Fruit fly (Drosophila melanogaster) whole organism: Measurements from ENCODE around the gene Tgs1.

Experiments
- CG8478 ChIP-seq: fragments of >200 bp; optimal IDR thresholded peaks from 2 replicates; lab custom pipeline; 2018; ENCODE audit warnings: inconsistent platforms
- Dll ChIP-seq: fragments of >200 bp; optimal IDR thresholded peaks from 2 replicates; lab custom pipeline; 2017
- EcR ChIP-seq, 2 experiments: fragments of >200 bp; optimal IDR thresholded peaks; 2 replicates each; lab custom pipeline; 2017; ENCODE audit warnings: missing biosample characterization in 2 of 2, missing genetic modification characterization in 2 of 2, missing genetic modification reagents in 2 of 2
- pan ChIP-seq: fragments of >200 bp; optimal IDR thresholded peaks from 2 replicates; lab custom pipeline; 2017
- psq ChIP-seq: fragments of >200 bp; optimal IDR thresholded peaks from 2 replicates; lab custom pipeline; 2017
- usp ChIP-seq: fragments of >200 bp; optimal IDR thresholded peaks from 2 replicates; lab custom pipeline; 2017; ENCODE audit warnings: missing biosample characterization, missing genetic modification characterization, mixed read lengths

DNA sequence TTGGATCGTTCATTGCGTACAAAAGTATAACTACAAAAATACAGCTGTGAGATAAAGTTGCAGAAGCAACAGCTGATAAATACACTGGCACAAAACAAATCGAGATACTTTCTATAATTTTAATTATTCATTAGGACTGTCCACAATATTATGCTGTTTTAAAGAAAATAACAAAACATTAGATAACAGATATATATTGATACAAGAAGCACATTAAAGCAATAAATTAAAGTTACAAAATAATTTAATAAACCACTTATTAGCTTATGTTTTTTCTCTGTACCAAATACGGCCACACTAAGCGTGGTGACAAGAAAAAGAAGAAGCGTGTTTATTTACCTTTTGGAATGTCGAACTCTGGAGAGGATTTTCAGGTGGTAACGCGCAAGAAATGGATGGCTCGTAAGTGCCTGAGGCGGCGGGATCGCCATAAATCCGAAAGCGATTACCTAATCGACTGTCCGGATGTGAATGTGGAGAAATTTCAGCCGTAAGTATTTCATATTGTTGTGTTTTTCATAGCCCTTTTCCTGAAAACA is 35.0 kb upstream of the Tgs1 start, which contains the start of the genes CG7988 and CG7183:
- TF ChIP-seq pan (lab: Kevin White, UChicago) = no peak
- no peak for TF ChIP-seq EcR (GFP tag; optimal IDR thresholded peaks at IDR 0.05; lab: Kevin White, UChicago)
- TF ChIP-seq psq (lab: Kevin White, UChicago) = no peak
- no peak for TF ChIP-seq Dll (lab: Kevin White, UChicago)
- TF ChIP-seq CG8478 (lab: Kevin White, UChicago) = no peak
- TF ChIP-seq usp (GFP tag; lab: Kevin White, UChicago) = no peak
